Fruit fly (Drosophila melanogaster) whole organism, embryonic: Measurements from ENCODE around the gene Z600.

Experiments
- Bgb ChIP-seq: fragments of 200-800 bp; sonication (Bioruptor generic); IDR thresholded peaks from 2 replicates; pipeline ENCODE4 v1.3.6; 2022; ENCODE audit warnings: missing biosample characterization, missing genetic modification characterization; ENCODE audit not compliant: partially characterized antibody
- BtbVII ChIP-seq: fragments of 200-800 bp; sonication (Bioruptor generic); optimal IDR thresholded peaks from 3 replicates; lab custom pipeline; 2017; ENCODE audit warnings: missing biosample characterization, mild to moderate bottlenecking, missing genetic modification characterization
- CG10543 ChIP-seq: fragments of 200-800 bp; sonication (Bioruptor generic); optimal IDR thresholded peaks from 3 replicates; lab custom pipeline; 2017; ENCODE audit warnings: missing biosample characterization, mild to moderate bottlenecking, missing genetic modification characterization, moderate library complexity
- CG11093 ChIP-seq: fragments of 200-800 bp; sonication (Bioruptor generic); IDR thresholded peaks from 3 replicates; pipeline ENCODE4 v1.3.6; 2022; ENCODE audit warnings: missing biosample characterization, missing genetic modification characterization
- CG12104 ChIP-seq: fragments of 200-800 bp; sonication (Bioruptor generic); optimal IDR thresholded peaks from 3 replicates; lab custom pipeline; 2016; ENCODE audit warnings: missing biosample characterization, missing genetic modification characterization
- CG12659 ChIP-seq: fragments of 200-800 bp; sonication (Bioruptor generic); optimal IDR thresholded peaks from 3 replicates; lab custom pipeline; 2017; ENCODE audit warnings: mild to moderate bottlenecking, missing biosample characterization, missing genetic modification reagents, missing genetic modification characterization
- CG13123 ChIP-seq: fragments of 200-800 bp; sonication (Bioruptor generic); optimal IDR thresholded peaks from 2 replicates; lab custom pipeline; 2016; ENCODE audit warnings: missing biosample characterization, missing genetic modification characterization
- CG13296 ChIP-seq: fragments of 200-800 bp; sonication (Bioruptor generic); optimal IDR thresholded peaks from 3 replicates; lab custom pipeline; 2018; ENCODE audit warnings: missing biosample characterization, mild to moderate bottlenecking, missing genetic modification characterization
- CG15011 ChIP-seq: fragments of 200-800 bp; sonication (Bioruptor generic); optimal IDR thresholded peaks from 3 replicates; lab custom pipeline; 2018; ENCODE audit warnings: missing biosample characterization, mild to moderate bottlenecking, missing genetic modification characterization
- CG15514 ChIP-seq: fragments of 200-800 bp; sonication (Bioruptor generic); optimal IDR thresholded peaks from 3 replicates; lab custom pipeline; 2017; ENCODE audit warnings: missing biosample characterization, missing genetic modification characterization, mild to moderate bottlenecking, moderate library complexity, missing genetic modification reagents
- CG16813 ChIP-seq: fragments of 200-800 bp; sonication (Bioruptor generic); IDR thresholded peaks from 3 replicates; pipeline ENCODE4 v1.3.6; 2022; ENCODE audit warnings: missing biosample characterization, missing genetic modification characterization; ENCODE audit not compliant: partially characterized antibody
- CG17612 ChIP-seq: fragments of 200-800 bp; sonication (Bioruptor generic); IDR thresholded peaks from 2 replicates; pipeline ENCODE4 v1.3.6; 2022; ENCODE audit warnings: missing biosample characterization, missing genetic modification characterization
- CG2678 ChIP-seq: fragments of 200-800 bp; sonication (Bioruptor generic); optimal IDR thresholded peaks from 3 replicates; lab custom pipeline; 2019; ENCODE audit warnings: missing biosample characterization, mild to moderate bottlenecking, missing genetic modification characterization, moderate library complexity
- CG2712 ChIP-seq: fragments of 200-800 bp; optimal IDR thresholded peaks from 3 replicates; lab custom pipeline; 2019; ENCODE audit warnings: missing biosample characterization, mild to moderate bottlenecking, missing genetic modification characterization, moderate library complexity
- CG3065 ChIP-seq: fragments of 200-800 bp; sonication (Bioruptor generic); optimal IDR thresholded peaks from 2 replicates; lab custom pipeline; 2016; ENCODE audit warnings: missing biosample characterization, missing genetic modification characterization
- CG31441 ChIP-seq: fragments of 200-800 bp; sonication (Bioruptor generic); IDR thresholded peaks from 2 replicates; pipeline ENCODE4 v1.3.6; 2022; ENCODE audit warnings: missing biosample characterization, missing genetic modification characterization
- CG7745 ChIP-seq: fragments of 200-800 bp; sonication (Bioruptor generic); optimal IDR thresholded peaks from 2 replicates; lab custom pipeline; 2018; ENCODE audit warnings: missing biosample characterization, mild to moderate bottlenecking, missing genetic modification characterization, moderate library complexity
- CG9727 ChIP-seq: fragments of 200-800 bp; sonication (Bioruptor generic); optimal IDR thresholded peaks from 3 replicates; lab custom pipeline; 2017; ENCODE audit warnings: missing biosample characterization, mild to moderate bottlenecking, missing genetic modification characterization
- CTCF ChIP-seq: fragments of 200-800 bp; sonication (Bioruptor generic); optimal IDR thresholded peaks from 2 replicates; lab custom pipeline; 2017; ENCODE audit warnings: missing biosample characterization, mild to moderate bottlenecking, missing genetic modification characterization, moderate library complexity
- CoRest ChIP-seq: fragments of 200-800 bp; sonication (Bioruptor generic); optimal IDR thresholded peaks from 3 replicates; lab custom pipeline; 2018; ENCODE audit warnings: missing biosample characterization, mild to moderate bottlenecking, missing genetic modification characterization, moderate library complexity
- D ChIP-seq, 2 experiments: fragments of 200-800 bp in 1 of 2; fragments of >200 bp in 1 of 2; sonication (Bioruptor generic) in 1 of 2; optimal IDR thresholded peaks; 2 replicates in 1 of 2; 3 replicates in 1 of 2; lab custom pipeline; 2017; ENCODE audit warnings: mild to moderate bottlenecking in 1 of 2, missing biosample characterization in 1 of 2, missing genetic modification characterization in 1 of 2, missing genetic modification reagents in 1 of 2
- Doc2 ChIP-seq: fragments of 200-800 bp; sonication (Bioruptor generic); IDR thresholded peaks from 2 replicates; pipeline ENCODE4 v1.3.6; 2022; ENCODE audit warnings: missing biosample characterization, missing genetic modification characterization
- Doc3 ChIP-seq: fragments of 200-800 bp; sonication (Bioruptor generic); IDR thresholded peaks from 3 replicates; pipeline ENCODE4 v1.3.6; 2022; ENCODE audit warnings: missing biosample characterization, missing genetic modification characterization; ENCODE audit not compliant: partially characterized antibody
- Gug ChIP-seq: fragments of 200-800 bp; sonication (Bioruptor generic); IDR thresholded peaks from 4 replicates; pipeline ENCODE4 v1.3.6; 2022; ENCODE audit warnings: missing biosample characterization, missing genetic modification characterization
- H15 ChIP-seq: fragments of 200-800 bp; sonication (Bioruptor generic); IDR thresholded peaks from 3 replicates; pipeline ENCODE4 v1.3.6; 2022; ENCODE audit warnings: missing biosample characterization, missing genetic modification characterization
- HLH4C ChIP-seq: fragments of 200-800 bp; sonication (Bioruptor generic); IDR thresholded peaks from 3 replicates; pipeline ENCODE4 v1.3.6; 2022; ENCODE audit warnings: missing biosample characterization, missing genetic modification characterization; ENCODE audit not compliant: partially characterized antibody
- HLH54F ChIP-seq: fragments of 200-800 bp; sonication (Bioruptor generic); optimal IDR thresholded peaks from 3 replicates; lab custom pipeline; 2016; ENCODE audit warnings: missing biosample characterization, missing genetic modification characterization
- HmgD ChIP-seq: fragments of 200-800 bp; sonication (Bioruptor generic); optimal IDR thresholded peaks from 3 replicates; lab custom pipeline; 2016; ENCODE audit warnings: missing biosample characterization, missing genetic modification characterization
- Hmx ChIP-seq: fragments of 200-800 bp; sonication (Bioruptor generic); optimal IDR thresholded peaks from 2 replicates; lab custom pipeline; 2016; ENCODE audit warnings: missing biosample characterization, missing genetic modification characterization
- Hr3 ChIP-seq: fragments of 200-800 bp; sonication (Bioruptor generic); optimal IDR thresholded peaks from 3 replicates; lab custom pipeline; 2016; ENCODE audit warnings: missing biosample characterization, missing genetic modification characterization
- Med ChIP-seq: fragments of 200-800 bp; sonication (Bioruptor generic); peaks from one replicate; lab custom pipeline; 2016; ENCODE audit warnings: missing biosample characterization, missing genetic modification characterization, mild to moderate bottlenecking, inconsistent platforms, moderate library complexity
- Ravus ChIP-seq: fragments of 200-800 bp; sonication (Bioruptor generic); IDR thresholded peaks from 2 replicates; pipeline ENCODE4 v1.3.6; 2022; ENCODE audit warnings: missing biosample characterization, missing genetic modification characterization
- ab ChIP-seq: fragments of 200-800 bp; sonication (Bioruptor generic); optimal IDR thresholded peaks from 2 replicates; lab custom pipeline; 2016; ENCODE audit warnings: missing biosample characterization, missing genetic modification characterization
- abd-A ChIP-seq: fragments of 200-800 bp; sonication (Bioruptor generic); optimal IDR thresholded peaks from 3 replicates; lab custom pipeline; 2019; ENCODE audit warnings: missing biosample characterization, mild to moderate bottlenecking, missing genetic modification characterization, moderate library complexity
- amos ChIP-seq: fragments of 200-800 bp; sonication (Bioruptor generic); IDR thresholded peaks from 2 replicates; pipeline ENCODE4 v1.3.6; 2022; ENCODE audit warnings: missing biosample characterization, missing genetic modification characterization; ENCODE audit not compliant: partially characterized antibody
- aop ChIP-seq: fragments of 200-800 bp; sonication (Bioruptor generic); IDR thresholded peaks from 2 replicates; pipeline ENCODE4 v1.3.6; 2022; ENCODE audit warnings: missing biosample characterization, missing genetic modification characterization
- bab2 ChIP-seq: fragments of 200-800 bp; sonication (Bioruptor generic); optimal IDR thresholded peaks from 2 replicates; lab custom pipeline; 2016; ENCODE audit warnings: missing biosample characterization, missing genetic modification characterization
- chm ChIP-seq: fragments of 200-800 bp; sonication (Bioruptor generic); IDR thresholded peaks from 2 replicates; pipeline ENCODE4 v1.3.6; 2022; ENCODE audit warnings: missing biosample characterization, missing genetic modification characterization
- crp ChIP-seq, 2 experiments: fragments of 200-800 bp; sonication (Bioruptor generic); optimal IDR thresholded peaks; 2 replicates in 1 of 2; 3 replicates in 1 of 2; lab custom pipeline; 2017; ENCODE audit warnings: missing biosample characterization in 2 of 2, missing genetic modification characterization in 2 of 2, mild to moderate bottlenecking in 1 of 2, moderate library complexity in 1 of 2
- dpn ChIP-seq, 2 experiments: fragments of 200-800 bp; sonication (Bioruptor generic); optimal IDR thresholded peaks; 3 replicates each; lab custom pipeline; 2016; ENCODE audit warnings: missing biosample characterization in 2 of 2, missing genetic modification characterization in 2 of 2
- grau ChIP-seq: fragments of 200-800 bp; optimal IDR thresholded peaks from 3 replicates; lab custom pipeline; 2019; ENCODE audit warnings: missing biosample characterization, mild to moderate bottlenecking, missing genetic modification characterization, moderate library complexity
- her ChIP-seq: fragments of 200-800 bp; sonication (Bioruptor generic); optimal IDR thresholded peaks from 2 replicates; lab custom pipeline; 2016; ENCODE audit warnings: missing biosample characterization, missing genetic modification characterization
- hth ChIP-seq: fragments of >200 bp; optimal IDR thresholded peaks from 2 replicates; lab custom pipeline; 2017; ENCODE audit warnings: inconsistent platforms
- ind ChIP-seq: fragments of 200-800 bp; sonication (Bioruptor generic); optimal IDR thresholded peaks from 3 replicates; lab custom pipeline; 2016; ENCODE audit warnings: missing biosample characterization, missing genetic modification characterization
- klu ChIP-seq: fragments of 200-800 bp; sonication (Bioruptor generic); IDR thresholded peaks from 2 replicates; pipeline ENCODE4 v1.3.6; 2022; ENCODE audit warnings: missing biosample characterization, missing genetic modification characterization
- mam ChIP-seq: fragments of 200-800 bp; sonication (Bioruptor generic); optimal IDR thresholded peaks from 3 replicates; lab custom pipeline; 2016; ENCODE audit warnings: missing biosample characterization, missing genetic modification characterization
- nerfin-1 ChIP-seq: fragments of 200-800 bp; sonication (Bioruptor generic); optimal IDR thresholded peaks from 3 replicates; lab custom pipeline; 2019; ENCODE audit warnings: missing biosample characterization, mild to moderate bottlenecking, missing genetic modification characterization, moderate library complexity
- nerfin-2 ChIP-seq: fragments of 200-800 bp; sonication (Bioruptor generic); IDR thresholded peaks from 2 replicates; pipeline ENCODE4 v1.3.6; 2022; ENCODE audit warnings: missing biosample characterization, missing genetic modification characterization; ENCODE audit not compliant: partially characterized antibody
- sisA ChIP-seq: fragments of 200-800 bp; sonication (Bioruptor generic); IDR thresholded peaks from 2 replicates; pipeline ENCODE4 v1.3.6; 2022; ENCODE audit warnings: missing biosample characterization, missing genetic modification characterization
- tll ChIP-seq, 2 experiments: fragments of 200-800 bp in 1 of 2; fragments of >200 bp in 1 of 2; sonication (Bioruptor generic) in 1 of 2; optimal IDR thresholded peaks; 2 replicates each; lab custom pipeline; 2017 to 2019; ENCODE audit warnings: missing biosample characterization in 2 of 2, missing genetic modification characterization in 2 of 2, mild to moderate bottlenecking in 1 of 2, moderate library complexity in 1 of 2

The Z600 gene

dm6 chr3L:15532368-15533030 lies 23.6 kb downstream of the Z600 start (continued):
- peak; percentile 32; the same call in 1 of the 2 replicates for TF ChIP-seq Bgb (GFP tag; lab: Robert Waterston, UW)
- TF ChIP-seq ind (GFP tag; lab: Kevin White, UChicago): peak; percentile 52
- no peak for TF ChIP-seq CG11093
- TF ChIP-seq Hmx (GFP tag; lab: Kevin White, UChicago): no peak
- TF ChIP-seq CG17612 (GFP tag; lab: Robert Waterston, UW): no peak
- TF ChIP-seq BtbVII (GFP tag; lab: Kevin White, UChicago): no peak
- peak; percentile 67 for TF ChIP-seq CG2678
- no peak for TF ChIP-seq amos (GFP tag; lab: Robert Waterston, UW)
- TF ChIP-seq dpn (GFP tag; optimal IDR thresholded peaks at IDR 0.05; lab: Kevin White, UChicago): no peak
- TF ChIP-seq nerfin-1 (tag; lab: Kevin White, UChicago): no peak
- peak; percentile 36 for TF ChIP-seq mam (GFP tag; lab: Kevin White, UChicago)
- no peak for TF ChIP-seq H15
- TF ChIP-seq Gug (GFP tag; lab: Robert Waterston, UW): peak; percentile 21; the same call in 1 of the 4 replicates
- peak; percentile 27; the same call in 1 of the 2 replicates for TF ChIP-seq klu (GFP tag; lab: Robert Waterston, UW)
- no peak for TF ChIP-seq her
- no peak for TF ChIP-seq D (optimal IDR thresholded peaks at IDR 0.05; lab: Kevin White, UChicago)
- TF ChIP-seq D (GFP tag; optimal IDR thresholded peaks at IDR 0.05; lab: Kevin White, UChicago): peak; percentile 70
- no peak for TF ChIP-seq CG13296 (GFP tag; lab: Kevin White, UChicago)
- no peak for TF ChIP-seq ab (GFP tag; lab: Kevin White, UChicago)
- no peak for TF ChIP-seq bab2 (GFP tag; lab: Kevin White, UChicago)
- no peak for TF ChIP-seq nerfin-2 (GFP tag; lab: Robert Waterston, UW)
- no peak for TF ChIP-seq crp (GFP tag; optimal IDR thresholded peaks at IDR 0.05; lab: Kevin White, UChicago)
- peak; percentile 61 for TF ChIP-seq CG2712 (tag; lab: Kevin White, UChicago)
- peak; percentile 23; the same call in 1 of the 2 replicates for TF ChIP-seq chm (GFP tag; lab: Robert Waterston, UW)
- TF ChIP-seq CG9727: peak; percentile 68
- peak; percentile 68 for TF ChIP-seq CG31441 (GFP tag; lab: Robert Waterston, UW)
- TF ChIP-seq HmgD (GFP tag; lab: Kevin White, UChicago): no peak
- TF ChIP-seq grau: peak; percentile 51
- no peak for TF ChIP-seq tll (GFP tag; optimal IDR thresholded peaks at IDR 0.05; lab: Kevin White, UChicago)
- TF ChIP-seq CoRest (tag; lab: Kevin White, UChicago): peak; percentile 17
- peak; percentile 60 for TF ChIP-seq Med (GFP tag; lab: Kevin White, UChicago)
- TF ChIP-seq CG15514 (GFP tag; lab: Kevin White, UChicago): no peak
- peak; percentile 63 for TF ChIP-seq CG12104 (GFP tag; lab: Kevin White, UChicago)
- no peak for TF ChIP-seq CG7745 (tag; lab: Kevin White, UChicago)
- TF ChIP-seq Doc2 (GFP tag; lab: Robert Waterston, UW): no peak
- TF ChIP-seq aop (GFP tag; lab: Robert Waterston, UW): no peak
- TF ChIP-seq sisA (GFP tag; lab: Robert Waterston, UW): peak; percentile 42
- TF ChIP-seq CG15011: no peak
- no peak for TF ChIP-seq Hr3
- TF ChIP-seq CG16813 (GFP tag; lab: Robert Waterston, UW): no peak
- TF ChIP-seq Doc3 (GFP tag; lab: Robert Waterston, UW): no peak
- TF ChIP-seq HLH4C (GFP tag; lab: Robert Waterston, UW): no peak
- TF ChIP-seq CG13123: no peak
- no peak for TF ChIP-seq hth (lab: Kevin White, UChicago)
- no peak for TF ChIP-seq CG3065 (GFP tag; lab: Kevin White, UChicago)
- TF ChIP-seq HLH54F (GFP tag; lab: Kevin White, UChicago): no peak
- no peak for TF ChIP-seq Ravus (GFP tag; lab: Robert Waterston, UW)
- no peak for TF ChIP-seq CG10543
- TF ChIP-seq abd-A (tag; lab: Kevin White, UChicago): peak; percentile 10
- TF ChIP-seq CG12659 (GFP tag; lab: Kevin White, UChicago): no peak
- TF ChIP-seq CTCF (GFP tag; lab: Kevin White, UChicago): no peak
